Fruit fly (Drosophila melanogaster): ENCODE measurements around the gene Tmhs.

DNA sequence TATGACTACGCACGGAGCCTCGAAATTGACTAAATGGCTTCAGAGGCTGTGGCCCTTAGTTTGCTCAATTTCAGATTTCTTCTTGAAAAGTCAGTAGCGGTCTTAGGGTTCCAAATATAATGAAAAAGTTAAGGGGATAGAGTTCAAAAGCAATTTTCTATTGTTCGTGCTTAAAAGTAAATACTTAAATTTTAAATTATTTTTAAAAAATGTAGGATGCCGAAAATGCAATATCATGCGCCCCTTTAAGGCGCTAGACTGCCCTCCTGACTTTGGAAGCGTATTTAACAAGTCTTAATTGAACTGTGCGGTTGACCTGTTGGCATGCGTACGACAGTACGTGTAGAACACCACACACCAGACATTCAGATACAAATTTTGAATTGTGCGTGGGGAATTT is 29.2 kb downstream of the Tmhs start:
- TF ChIP-seq Sin3A (optimal IDR thresholded peaks at IDR 0.05) (no peak), insv (optimal IDR thresholded peaks at IDR 0.05) (no peak), Myc (optimal IDR thresholded peaks at IDR 0.05) (no peak), psq (optimal IDR thresholded peaks at IDR 0.05) (no peak), h (optimal IDR thresholded peaks at IDR 0.05) (no peak)

All from Kc167 (cell line).